Fruit fly (Drosophila melanogaster): Measurements from ENCODE around the gene Nnf1b.

- TF ChIP-seq Sin3A (optimal IDR thresholded peaks at IDR 0.05): no peak
- no peak for TF ChIP-seq ttk (optimal IDR thresholded peaks at IDR 0.05)
- TF ChIP-seq h (optimal IDR thresholded peaks at IDR 0.05): no peak
- no peak for TF ChIP-seq Myc (optimal IDR thresholded peaks at IDR 0.05)
- TF ChIP-seq psq (optimal IDR thresholded peaks at IDR 0.05): no peak
- no peak for TF ChIP-seq insv (optimal IDR thresholded peaks at IDR 0.05)
Observed at dm6 chr2L:856001-856400, 45.6 kb downstream of the Nnf1b start.
